Fruit fly (Drosophila melanogaster) S2 (cell line): ENCODE data around the gene Nha1.

Source experiments
- CG8478 ChIP-seq: fragments of >200 bp; optimal IDR thresholded peaks from 2 replicates; lab custom pipeline; 2018
- CTCF ChIP-seq, 2 experiments: fragments of >200 bp; optimal IDR thresholded peaks; 2 replicates each; lab custom pipeline; 2018

DNA sequence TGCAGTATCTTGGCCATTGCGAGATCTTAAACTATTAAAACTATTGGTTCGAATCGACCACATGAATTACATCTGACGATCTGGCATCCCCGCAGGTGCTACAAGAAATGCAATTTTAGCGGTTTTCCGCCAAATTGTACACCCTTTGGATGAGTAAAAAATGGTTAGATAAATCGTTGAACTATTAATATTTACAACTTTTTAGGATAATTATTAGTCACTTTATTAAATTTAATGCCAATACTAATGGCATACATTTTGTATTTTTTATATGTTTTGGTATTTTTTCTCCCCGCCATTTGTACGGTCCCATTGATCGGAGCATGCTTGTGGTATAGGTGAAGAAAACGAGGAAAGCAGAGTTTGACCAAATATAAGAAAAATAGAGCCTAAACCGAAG is 37.6 kb upstream of the Nha1 start, which contains the start of the genes Polr1F and Rat1:
- TF ChIP-seq CG8478 (lab: Kevin White, UChicago) (no peak), CTCF (optimal IDR thresholded peaks at IDR 0.05; lab: Kevin White, UChicago) (no peak)
